Fruit fly (Drosophila melanogaster) S2 (cell line): ENCODE data around the gene CG12507.

ENCODE experiments used
- CG8478 ChIP-seq: fragments of >200 bp; optimal IDR thresholded peaks from 2 replicates; lab custom pipeline; 2018
- CTCF ChIP-seq, 2 experiments: fragments of >200 bp; optimal IDR thresholded peaks; 2 replicates each; lab custom pipeline; 2018

CG12507 gene

DNA sequence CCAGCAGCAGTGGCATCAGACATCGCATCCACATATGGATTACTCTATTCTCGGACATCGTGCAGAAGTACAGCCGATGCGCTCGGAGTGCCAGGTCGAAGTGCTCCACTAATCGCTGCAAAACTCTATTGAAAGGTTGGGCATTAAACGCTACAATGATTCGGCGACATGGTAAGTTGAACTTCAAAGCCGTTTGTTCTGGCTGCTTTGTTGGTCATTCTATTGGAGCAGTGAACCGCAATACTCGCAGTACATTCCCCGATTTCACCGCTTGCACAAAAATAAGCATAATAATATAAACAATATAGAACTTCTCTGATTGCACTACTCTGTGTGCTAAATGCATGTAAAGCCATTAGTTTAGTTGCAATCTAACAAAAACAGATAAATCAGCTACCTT, at the start of gene CG12507:
TSS of gene CG12507 (minus strand) at position 101 of the 400 bp plus-strand sequence.
- TF ChIP-seq CG8478 (lab: Kevin White, UChicago) = no peak
- no peak for TF ChIP-seq CTCF (optimal IDR thresholded peaks at IDR 0.05; lab: Kevin White, UChicago)

DNA sequence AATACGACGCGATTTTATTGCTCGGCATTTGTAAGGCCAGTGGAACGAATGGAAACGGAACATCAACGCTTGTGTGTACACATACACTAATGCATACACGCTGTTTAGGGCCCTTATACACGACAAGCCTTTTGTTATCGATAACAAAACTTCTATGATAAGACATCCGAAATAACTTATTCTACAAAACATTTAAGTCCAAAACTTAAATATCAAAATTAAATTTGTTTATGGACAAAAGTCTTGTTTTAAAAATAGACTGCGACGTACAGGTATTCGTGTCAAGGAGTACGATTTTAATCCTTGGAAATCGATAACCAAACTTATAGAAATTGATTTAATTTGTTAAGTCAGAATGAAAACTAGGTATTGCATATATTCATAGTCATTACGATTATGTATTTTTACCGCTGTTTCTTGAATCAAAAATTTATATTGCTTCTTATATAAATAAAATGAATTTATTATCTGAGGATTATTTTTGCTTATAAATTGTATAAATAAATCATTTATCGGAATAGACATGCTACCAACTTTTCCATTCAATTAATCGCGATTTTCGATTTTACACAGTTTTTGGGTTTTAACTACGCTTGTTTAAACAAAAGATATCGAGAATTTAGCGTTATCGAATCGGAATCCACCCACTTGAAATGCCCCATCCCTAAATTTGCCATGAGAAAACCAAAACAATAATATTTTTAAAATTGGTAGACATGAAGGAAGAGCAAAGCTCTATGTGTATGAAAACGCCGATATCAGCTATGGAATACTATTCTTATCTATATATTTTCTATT, 46.9 kb upstream of the CG12507 start, which contains the start of the genes CG9915 and SWIP:
TSS of gene CG9915 (minus strand) at position 61 of the 798 bp plus-strand sequence.
TSS of gene SWIP (plus strand) at position 632 of the 798 bp plus-strand sequence.
- no peak for TF ChIP-seq CTCF (optimal IDR thresholded peaks at IDR 0.05; lab: Kevin White, UChicago)
- no peak for TF ChIP-seq CG8478 (lab: Kevin White, UChicago)

DNA sequence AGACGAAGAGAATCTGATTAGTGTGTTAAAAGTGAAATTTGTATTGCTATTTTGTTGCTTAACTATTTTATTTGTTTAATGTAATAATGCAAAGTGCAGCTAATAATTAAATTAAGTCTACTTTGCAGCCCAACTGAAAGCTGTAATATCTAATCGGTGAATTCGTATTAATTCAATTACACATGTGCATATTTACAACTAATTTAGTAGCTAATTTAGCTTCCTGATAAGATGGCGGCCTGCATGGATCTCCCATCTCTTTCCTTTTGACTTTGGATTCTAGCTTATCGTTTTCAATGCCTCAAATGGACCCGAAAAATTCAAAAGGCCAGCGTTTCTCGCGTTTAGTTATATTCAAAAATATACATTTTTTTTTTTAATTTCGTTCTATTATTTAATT, 43.4 kb upstream of the CG12507 start:
- TF ChIP-seq CG8478 (lab: Kevin White, UChicago) (no peak), CTCF (optimal IDR thresholded peaks at IDR 0.05; lab: Kevin White, UChicago) (no peak)

DNA sequence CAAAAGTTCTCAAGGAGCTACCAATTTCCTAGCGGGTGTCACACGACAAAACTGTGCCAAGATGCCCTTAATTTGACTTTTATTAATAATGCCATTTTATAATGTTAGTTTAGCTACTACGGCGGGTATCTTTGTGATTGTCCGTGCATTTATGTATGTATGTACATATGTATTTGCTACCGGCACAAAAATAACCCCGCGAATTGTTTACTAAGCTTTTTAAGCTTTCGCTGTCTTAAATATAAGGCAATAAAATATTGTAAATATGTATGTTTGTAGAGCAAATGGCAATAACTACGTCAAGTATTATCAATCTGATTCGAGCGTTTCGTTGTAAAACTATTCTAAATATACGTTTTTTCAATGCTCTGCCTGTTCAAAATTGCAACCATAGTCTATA, 42.6 kb upstream of the CG12507 start:
- TF ChIP-seq CG8478 (lab: Kevin White, UChicago) (no peak), CTCF (optimal IDR thresholded peaks at IDR 0.05; lab: Kevin White, UChicago) (no peak)

DNA sequence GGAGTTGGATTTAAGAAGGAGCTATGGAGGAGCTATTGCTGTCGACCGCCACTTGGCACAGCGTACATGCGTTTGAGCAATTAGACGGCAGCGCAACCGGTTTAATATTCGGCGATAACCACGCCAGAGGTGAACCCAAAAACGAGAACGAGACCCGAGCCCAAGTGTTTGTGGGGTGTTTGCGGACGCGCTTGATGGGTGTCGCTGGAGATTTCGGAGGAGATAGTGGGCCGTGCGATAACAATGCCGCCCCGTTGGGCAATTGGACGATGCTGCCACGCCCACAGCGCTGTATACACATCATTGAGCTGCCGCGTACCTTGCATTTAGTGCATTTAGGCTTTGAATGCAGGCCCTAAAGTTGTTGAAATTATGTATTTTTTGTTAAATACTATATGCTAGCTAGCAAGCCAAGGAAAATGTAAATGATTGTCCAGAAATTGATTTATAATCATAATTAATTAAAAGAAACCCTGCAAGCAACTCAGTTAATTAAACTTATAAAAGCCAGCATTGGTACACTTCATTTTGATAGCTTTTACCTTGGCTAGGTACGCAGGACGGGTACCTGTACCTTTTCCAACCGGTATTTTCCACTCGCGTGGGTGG, 42.1 kb upstream of the CG12507 start, which contains the start of gene Had1:
TSS of gene Had1 (minus strand) at position 358 of the 609 bp plus-strand sequence.
- TF ChIP-seq CTCF (optimal IDR thresholded peaks at IDR 0.05; lab: Kevin White, UChicago) (no peak), CG8478 (lab: Kevin White, UChicago) (no peak)

DNA sequence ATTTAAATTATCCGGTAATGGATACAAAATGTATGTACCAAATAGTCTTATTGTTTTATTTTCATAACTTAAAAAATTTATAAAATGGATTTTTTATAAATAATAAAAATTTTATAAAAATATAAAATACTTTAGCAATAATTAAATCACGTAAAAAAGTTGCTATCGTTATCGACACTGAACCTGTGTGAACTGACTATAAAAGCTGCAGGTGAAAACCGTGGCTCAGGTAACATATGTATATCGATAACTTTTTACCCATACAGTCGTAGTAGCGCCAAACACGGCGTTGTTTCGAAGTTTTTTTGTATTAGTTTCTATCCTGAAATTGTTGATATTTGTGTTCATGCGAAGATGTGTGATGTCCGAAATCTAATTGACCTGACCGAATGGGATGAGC, 37.3 kb upstream of the CG12507 start, which contains the start of gene CG3679:
TSS of gene CG3679 (plus strand) at position 235 of the 400 bp plus-strand sequence.
- TF ChIP-seq CTCF (optimal IDR thresholded peaks at IDR 0.05; lab: Kevin White, UChicago) = no peak
- TF ChIP-seq CG8478 (lab: Kevin White, UChicago) = no peak

DNA sequence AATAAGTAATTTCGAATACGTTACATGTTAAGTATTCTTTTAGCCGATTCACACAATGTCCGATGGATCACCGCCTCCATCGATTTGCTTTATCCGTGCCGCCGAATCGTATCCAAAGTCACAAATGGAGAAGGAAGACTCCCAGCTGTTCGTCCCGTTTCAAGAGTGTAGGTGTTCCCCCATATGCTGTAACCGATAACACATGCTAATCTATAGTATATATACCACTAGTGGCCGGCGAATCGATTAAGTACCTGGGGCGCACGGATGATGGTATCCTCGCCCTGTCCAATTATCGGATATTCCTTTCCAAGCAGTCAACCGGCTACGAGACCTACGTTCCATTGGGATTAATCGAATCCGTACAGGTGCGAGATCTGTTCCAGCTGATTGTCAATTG, 31.3 kb upstream of the CG12507 start, which contains the start of gene ERp44:
TSS of gene ERp44 (minus strand) at position 101 of the 400 bp plus-strand sequence.
- TF ChIP-seq CTCF (optimal IDR thresholded peaks at IDR 0.05; lab: Kevin White, UChicago) = no peak

DNA sequence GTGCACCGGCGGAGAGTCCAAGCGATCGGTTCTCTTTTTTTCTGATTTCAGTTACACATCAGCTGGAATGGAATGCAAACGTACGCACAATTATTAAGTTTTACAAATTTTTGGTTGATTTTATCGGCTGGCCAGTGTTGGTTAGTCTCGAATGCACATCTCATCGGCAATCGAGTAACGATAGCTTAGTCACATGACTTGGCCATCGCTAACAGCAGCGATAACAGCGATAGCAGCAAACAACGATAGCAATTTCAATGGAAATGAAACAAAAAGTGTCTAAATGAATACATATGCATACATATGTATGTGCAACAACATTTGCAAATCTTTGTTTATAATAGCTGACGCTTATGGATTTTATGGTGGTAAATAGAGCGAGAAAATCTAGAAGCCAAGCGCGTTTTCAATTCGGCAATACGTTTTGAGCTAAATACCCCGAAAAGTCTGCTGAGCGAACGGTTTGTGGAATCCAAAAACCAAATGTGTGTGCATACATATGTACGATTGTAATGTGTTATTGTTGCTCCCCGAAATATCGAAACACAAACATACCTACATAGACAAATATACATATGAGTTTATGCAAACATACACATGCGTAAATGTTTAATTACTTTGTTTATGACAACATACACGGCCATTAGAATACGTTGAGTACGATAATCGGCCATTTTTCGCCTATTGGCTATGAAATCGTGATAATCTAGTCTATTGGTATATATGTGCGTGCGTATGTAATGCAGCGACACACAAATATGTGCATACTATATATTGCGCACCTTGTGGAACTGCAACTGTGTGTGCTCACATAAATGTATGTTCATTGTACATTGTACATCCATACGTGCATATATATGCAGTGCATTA, 30.3 kb upstream of the CG12507 start, which contains the start of gene CG3632:
TSS of gene CG3632 (plus strand) at position 249 of the 870 bp plus-strand sequence.
- TF ChIP-seq CG8478 (lab: Kevin White, UChicago) = no peak

DNA sequence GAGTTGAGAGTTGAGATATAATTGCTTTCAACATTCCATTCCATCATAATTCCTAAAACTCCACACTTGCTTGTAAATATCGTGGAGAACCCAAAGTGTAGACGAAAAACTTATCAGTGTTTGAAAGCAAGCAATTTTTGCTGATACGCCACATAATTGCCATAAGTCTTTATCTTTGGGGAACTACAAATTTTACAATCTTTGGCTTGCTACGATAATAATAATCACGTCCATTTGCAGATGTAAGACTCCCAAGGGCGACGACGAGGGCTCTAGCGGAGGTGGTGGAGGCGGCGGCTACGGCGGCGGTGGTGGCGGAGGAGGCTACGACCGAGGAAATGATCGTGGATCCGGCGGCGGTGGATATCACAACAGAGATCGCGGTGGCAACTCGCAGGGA, 26.3 kb upstream of the CG12507 start:
- no peak for TF ChIP-seq CG8478 (lab: Kevin White, UChicago)
- TF ChIP-seq CTCF (optimal IDR thresholded peaks at IDR 0.05; lab: Kevin White, UChicago) = no peak

DNA sequence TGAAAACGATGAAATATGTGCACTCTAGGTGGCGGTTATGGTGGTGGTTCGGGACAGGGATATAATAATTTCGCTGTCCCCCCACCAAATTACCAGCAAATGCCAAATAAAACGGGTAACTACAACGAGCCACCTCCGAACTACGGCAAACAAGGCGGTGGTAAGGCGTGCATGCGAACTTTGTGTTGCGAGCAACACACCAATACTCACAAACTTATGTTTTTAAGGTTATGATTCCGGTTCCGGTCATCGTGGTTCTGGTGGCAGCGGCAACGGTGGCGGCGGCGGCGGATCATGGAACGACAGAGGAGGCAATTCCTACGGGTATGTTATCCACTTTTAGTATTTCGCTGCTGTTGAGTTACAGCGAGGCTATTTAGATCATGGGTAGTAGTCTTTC, 22.7 kb upstream of the CG12507 start:
- TF ChIP-seq CG8478 (lab: Kevin White, UChicago) (no peak), CTCF (optimal IDR thresholded peaks at IDR 0.05; lab: Kevin White, UChicago) (no peak)

DNA sequence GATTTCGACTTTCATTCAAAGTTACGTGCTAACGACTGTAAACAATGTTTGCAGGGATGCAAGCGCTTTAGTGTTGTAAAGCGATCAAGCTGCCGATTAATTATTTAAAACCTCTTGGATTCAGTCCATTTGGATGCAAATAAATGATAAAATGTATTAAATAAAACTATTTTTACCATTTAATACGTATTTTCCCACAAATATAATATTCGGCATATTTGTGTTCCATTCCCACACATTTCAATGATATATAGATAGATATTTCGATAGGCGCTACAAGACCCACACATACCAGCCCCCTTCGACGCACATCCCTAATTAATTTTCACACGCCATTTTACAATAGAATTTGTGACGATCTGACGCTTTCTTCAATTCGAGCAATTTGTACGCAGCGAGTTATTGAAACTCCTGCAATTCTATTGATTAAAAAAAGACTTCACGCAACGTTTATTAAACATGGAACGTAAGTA, 22.2 kb upstream of the CG12507 start, which contains the start of the genes CG32576 and caz:
TSS of gene CG32576 (minus strand) at position 42 of the 473 bp plus-strand sequence.
TSS of gene caz (plus strand) at position 319 of the 473 bp plus-strand sequence.
- TF ChIP-seq CTCF (optimal IDR thresholded peaks at IDR 0.05; lab: Kevin White, UChicago) = no peak
- no peak for TF ChIP-seq CG8478 (lab: Kevin White, UChicago)

DNA sequence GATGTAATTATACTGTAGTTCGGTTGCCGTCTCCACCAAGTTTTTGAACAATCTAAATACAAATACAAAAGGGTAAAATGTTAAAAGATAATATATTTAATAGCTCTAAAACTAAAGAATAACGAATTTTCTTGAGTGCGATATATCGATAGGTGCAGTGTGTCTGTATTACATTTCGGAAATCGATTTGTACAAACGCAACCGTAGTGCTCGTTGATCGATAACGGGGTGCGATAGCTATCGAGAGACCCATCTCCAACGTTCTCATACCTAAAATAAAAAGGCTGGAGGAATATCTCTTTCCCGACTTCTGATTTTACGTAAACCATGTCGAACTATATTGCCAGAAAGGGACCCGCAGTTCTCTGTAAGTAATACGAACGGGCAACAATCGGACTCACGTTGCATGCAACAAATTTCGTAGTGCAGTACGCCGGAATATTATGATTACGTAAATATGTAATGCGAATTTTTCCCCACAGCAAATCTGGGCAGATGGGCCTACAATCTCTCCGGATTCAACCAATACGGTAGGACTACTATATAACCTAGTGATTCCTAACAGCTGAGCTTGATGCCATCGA, 19.8 kb upstream of the CG12507 start, which contains the start of gene UQCR-14:
TSS of gene UQCR-14 (plus strand) at position 206 of the 584 bp plus-strand sequence.
- TF ChIP-seq CG8478 (lab: Kevin White, UChicago) = no peak
- peak in 1 of 2 experiments; percentile 7 for TF ChIP-seq CTCF (optimal IDR thresholded peaks at IDR 0.05; lab: Kevin White, UChicago)

DNA sequence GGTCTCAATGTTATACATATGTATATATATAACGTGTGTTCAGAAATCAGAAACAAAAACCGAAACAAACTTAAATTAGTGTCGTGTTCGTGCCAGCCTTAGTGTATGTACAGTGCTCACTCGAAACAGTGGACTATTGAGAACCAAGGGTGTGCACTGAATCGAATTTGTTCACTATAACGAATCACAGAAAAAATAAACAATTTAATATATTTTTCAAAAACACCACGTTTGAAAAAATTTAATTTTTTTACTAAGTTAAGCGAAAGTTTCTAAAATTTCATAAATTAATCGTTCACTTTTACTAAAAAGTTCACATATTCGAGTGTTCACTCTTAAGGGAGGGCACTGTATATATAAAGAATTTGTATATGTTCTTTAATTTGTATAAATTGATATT, 18.8 kb upstream of the CG12507 start:
- TF ChIP-seq CG8478 (lab: Kevin White, UChicago) = no peak
- TF ChIP-seq CTCF (optimal IDR thresholded peaks at IDR 0.05; lab: Kevin White, UChicago) = no peak
